Fruit fly (Drosophila melanogaster): ENCODE data around the gene Culd.

Gene Culd

DNA sequence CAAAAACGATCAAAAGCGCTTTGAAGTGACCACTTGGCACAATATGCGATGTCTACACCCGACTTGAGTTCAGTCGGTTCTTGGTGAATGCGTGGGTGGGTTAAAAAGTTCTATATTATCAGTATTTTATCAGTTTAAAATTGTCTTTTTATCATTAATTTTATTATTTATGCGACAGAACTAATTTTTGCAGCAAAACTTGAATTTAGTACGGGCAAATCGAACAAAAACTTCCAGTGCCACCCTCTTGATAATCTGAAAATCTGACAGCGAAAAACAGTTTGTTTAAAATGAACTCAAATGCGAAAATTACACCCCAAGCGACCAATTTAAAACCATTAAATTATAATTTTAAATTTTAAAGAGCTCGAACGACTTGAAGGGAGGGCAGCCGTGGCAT is 14.8 kb upstream of the Culd start (continued):
- TF ChIP-seq psq (GFP tag; optimal IDR thresholded peaks at IDR 0.05), result peak; percentile 51
- TF ChIP-seq Hr83 (GFP tag; optimal IDR thresholded peaks at IDR 0.05; ENCODE audit: poor library complexity, severe bottlenecking), result no peak
- TF ChIP-seq lola (GFP tag; optimal IDR thresholded peaks at IDR 0.05), result no peak

DNA sequence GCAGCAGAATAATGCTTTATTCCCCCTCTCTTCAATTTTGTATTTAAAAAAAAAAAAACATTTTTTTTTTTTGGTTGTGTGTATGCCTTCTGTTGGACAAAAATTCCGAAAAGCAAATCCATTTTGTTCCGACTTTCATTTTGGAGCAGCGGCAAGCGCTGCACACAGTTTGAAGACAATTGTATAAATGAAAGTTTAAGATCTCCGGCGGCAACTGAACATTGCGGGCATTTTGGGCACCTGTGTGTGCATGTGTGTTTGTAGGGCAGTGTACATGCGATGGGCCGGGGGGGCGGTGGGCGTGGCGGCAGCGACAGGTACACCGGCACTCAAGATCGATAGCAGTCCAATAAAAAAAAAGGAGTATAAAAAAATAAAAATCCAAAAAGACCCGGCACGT is 13.4 kb upstream of the Culd start:
- peak; percentile 7 for TF ChIP-seq Sp1 (GFP tag; optimal IDR thresholded peaks at IDR 0.05)
- TF ChIP-seq dl (GFP tag; optimal IDR thresholded peaks at IDR 0.05; ENCODE audit: insufficient read depth in 1 of 2, partially characterized antibody in 2 of 2), result no peak
- no peak for TF ChIP-seq br (GFP tag; optimal IDR thresholded peaks at IDR 0.05)
- TF ChIP-seq woc (GFP tag; optimal IDR thresholded peaks at IDR 0.05), result no peak
- TF ChIP-seq OdsH (GFP tag; optimal IDR thresholded peaks at IDR 0.05), result no peak
- TF ChIP-seq Abd-B (GFP tag; optimal IDR thresholded peaks at IDR 0.05), result no peak
- TF ChIP-seq CG9705 (GFP tag; optimal IDR thresholded peaks at IDR 0.05), result no peak

DNA sequence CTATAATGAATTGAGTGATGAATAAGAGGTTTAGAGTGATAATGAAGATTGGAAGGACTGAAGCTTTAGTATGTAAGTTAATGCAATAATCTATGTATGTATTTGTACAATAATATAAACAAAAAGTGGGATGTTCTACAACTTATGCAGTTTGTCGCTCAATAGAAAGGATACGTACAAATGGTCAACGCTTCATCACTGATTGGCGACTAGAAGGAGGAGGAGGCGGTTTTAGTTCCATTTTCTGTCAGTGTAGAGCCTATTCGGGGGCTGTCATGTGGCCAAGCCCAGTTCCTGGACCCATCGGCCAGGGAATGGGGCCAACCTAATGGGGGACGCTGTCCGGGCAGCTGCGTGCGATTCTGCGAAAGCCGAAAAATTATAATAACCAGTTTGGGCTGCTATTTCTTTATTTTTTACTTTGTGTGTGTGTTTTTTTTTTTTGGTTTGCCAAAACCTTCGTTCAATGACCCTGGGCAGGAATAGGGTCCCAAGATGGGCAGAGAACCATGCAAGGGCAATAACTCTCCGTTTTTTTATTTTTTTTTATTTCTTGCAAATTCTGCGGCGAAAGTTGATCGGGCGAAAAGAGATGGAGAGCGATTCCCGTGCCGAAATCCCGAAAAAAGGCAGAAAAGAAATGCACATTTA is 12.7 kb upstream of the Culd start:
- peak; percentile 32 for TF ChIP-seq rgr (GFP tag; optimal IDR thresholded peaks at IDR 0.05)
- TF ChIP-seq h (GFP tag; optimal IDR thresholded peaks at IDR 0.05), result peak; percentile 79
- TF ChIP-seq br (GFP tag; optimal IDR thresholded peaks at IDR 0.05), result peak; percentile 52
- TF ChIP-seq Sp1 (GFP tag; optimal IDR thresholded peaks at IDR 0.05), result peak; percentile 55
- no peak for TF ChIP-seq Hr78 (GFP tag; optimal IDR thresholded peaks at IDR 0.05)
- TF ChIP-seq brk (GFP tag; optimal IDR thresholded peaks at IDR 0.05), result no peak
- no peak for TF ChIP-seq Mio (GFP tag; optimal IDR thresholded peaks at IDR 0.05)
- TF ChIP-seq Vsx2 (GFP tag; optimal IDR thresholded peaks at IDR 0.05; ENCODE audit: partially characterized antibody), result no peak
- TF ChIP-seq CrebA (GFP tag; optimal IDR thresholded peaks at IDR 0.05; ENCODE audit: borderline replicate concordance), result peak; percentile 88
- no peak for TF ChIP-seq Jra (GFP tag; optimal IDR thresholded peaks at IDR 0.05)
- peak in 1 of 2 experiments; percentile 60 for TF ChIP-seq foxo (GFP tag; optimal IDR thresholded peaks at IDR 0.05)
- no peak for TF ChIP-seq N (GFP tag; optimal IDR thresholded peaks at IDR 0.05)
- no peak for TF ChIP-seq Myc (optimal IDR thresholded peaks at IDR 0.05)
- TF ChIP-seq psq (GFP tag; optimal IDR thresholded peaks at IDR 0.05), result peak; percentile 32
- peak; percentile 67 for TF ChIP-seq OdsH (GFP tag; optimal IDR thresholded peaks at IDR 0.05)
- TF ChIP-seq woc (GFP tag; optimal IDR thresholded peaks at IDR 0.05), result peak; percentile 63
- no peak for TF ChIP-seq usp (GFP tag; optimal IDR thresholded peaks at IDR 0.05)
- no peak for TF ChIP-seq Dif (GFP tag; optimal IDR thresholded peaks at IDR 0.05; ENCODE audit: partially characterized antibody)
- peak; percentile 77 for TF ChIP-seq fru (GFP tag; optimal IDR thresholded peaks at IDR 0.05)
- no peak for TF ChIP-seq CG9705 (GFP tag; optimal IDR thresholded peaks at IDR 0.05)
- TF ChIP-seq lola (GFP tag; optimal IDR thresholded peaks at IDR 0.05), result no peak
- TF ChIP-seq CG32264 (GFP tag; optimal IDR thresholded peaks at IDR 0.05), result no peak
- peak; percentile 89 for TF ChIP-seq Rel (GFP tag; optimal IDR thresholded peaks at IDR 0.05)
- TF ChIP-seq Rel (tag; optimal IDR thresholded peaks at IDR 0.05), result no peak
- TF ChIP-seq Dfd (GFP tag; optimal IDR thresholded peaks at IDR 0.05), result no peak
- TF ChIP-seq tai (GFP tag; optimal IDR thresholded peaks at IDR 0.05), result no peak
- TF ChIP-seq HLH106 (tag; optimal IDR thresholded peaks at IDR 0.05), result peak; percentile 68
- no peak for TF ChIP-seq sv (GFP tag; optimal IDR thresholded peaks at IDR 0.05)
- TF ChIP-seq jim (GFP tag; optimal IDR thresholded peaks at IDR 0.05), result no peak
- TF ChIP-seq dl (GFP tag; optimal IDR thresholded peaks at IDR 0.05; ENCODE audit: insufficient read depth in 1 of 2, partially characterized antibody in 2 of 2), result no peak
- peak; percentile 60 for TF ChIP-seq dmrt93B (GFP tag; optimal IDR thresholded peaks at IDR 0.05)
- TF ChIP-seq pan (optimal IDR thresholded peaks at IDR 0.05), result no peak
- no peak for TF ChIP-seq dsf (GFP tag; optimal IDR thresholded peaks at IDR 0.05; ENCODE audit: borderline replicate concordance)
- TF ChIP-seq ey (GFP tag; optimal IDR thresholded peaks at IDR 0.05), result peak; percentile 77
- TF ChIP-seq GATAd (GFP tag; optimal IDR thresholded peaks at IDR 0.05), result no peak
- no peak for TF ChIP-seq Abd-B (GFP tag; optimal IDR thresholded peaks at IDR 0.05)
- no peak for TF ChIP-seq Hnf4 (GFP tag; optimal IDR thresholded peaks at IDR 0.05)
- TF ChIP-seq sage (GFP tag; optimal IDR thresholded peaks at IDR 0.05), result peak; percentile 36
- no peak for TF ChIP-seq Hr83 (GFP tag; optimal IDR thresholded peaks at IDR 0.05; ENCODE audit: poor library complexity, severe bottlenecking)
